Fruit fly (Drosophila melanogaster) whole organism, embryonic: ENCODE results near the gene CG32720.

Experiments used
- ATbp ChIP-seq: fragments of 200-800 bp; sonication (Bioruptor generic); optimal IDR thresholded peaks from 2 replicates; lab custom pipeline; 2017; ENCODE audit warnings: missing biosample characterization, mild to moderate bottlenecking, missing genetic modification characterization, missing genetic modification reagents
- Atf-2 ChIP-seq: fragments of 200-800 bp; sonication (Bioruptor generic); optimal IDR thresholded peaks from 2 replicates; lab custom pipeline; 2016; ENCODE audit warnings: missing biosample characterization, missing genetic modification characterization
- CG10462 ChIP-seq: fragments of 200-800 bp; sonication (Bioruptor generic); optimal IDR thresholded peaks from 2 replicates; lab custom pipeline; 2016; ENCODE audit warnings: missing biosample characterization, missing genetic modification characterization
- CG11247 ChIP-seq: fragments of 200-800 bp; sonication (Bioruptor generic); IDR thresholded peaks from 2 replicates; pipeline ENCODE4 v1.3.6; 2022; ENCODE audit warnings: missing biosample characterization, missing genetic modification characterization
- CG13123 ChIP-seq: fragments of 200-800 bp; sonication (Bioruptor generic); optimal IDR thresholded peaks from 2 replicates; lab custom pipeline; 2016; ENCODE audit warnings: missing biosample characterization, missing genetic modification characterization
- CG15269 ChIP-seq: fragments of 200-800 bp; sonication (Bioruptor generic); optimal IDR thresholded peaks from 2 replicates; lab custom pipeline; 2018; ENCODE audit warnings: missing biosample characterization, mild to moderate bottlenecking, missing genetic modification characterization, moderate library complexity
- CG16779 ChIP-seq: fragments of 200-800 bp; sonication (Bioruptor generic); IDR thresholded peaks from 2 replicates; pipeline ENCODE4 v1.3.6; 2022; ENCODE audit warnings: missing biosample characterization, missing genetic modification characterization
- CG17359 ChIP-seq: fragments of 200-800 bp; sonication (Bioruptor generic); optimal IDR thresholded peaks from 3 replicates; lab custom pipeline; 2018; ENCODE audit warnings: missing biosample characterization, mild to moderate bottlenecking, missing genetic modification characterization, moderate library complexity
- CG1792 ChIP-seq: fragments of 200-800 bp; sonication (Bioruptor generic); optimal IDR thresholded peaks from 2 replicates; lab custom pipeline; 2016; ENCODE audit warnings: missing biosample characterization, missing genetic modification characterization
- CG18619 ChIP-seq: fragments of 200-800 bp; sonication (Bioruptor generic); optimal IDR thresholded peaks from 3 replicates; lab custom pipeline; 2017; ENCODE audit warnings: missing biosample characterization, mild to moderate bottlenecking, missing genetic modification characterization
- CG2712 ChIP-seq: fragments of 200-800 bp; optimal IDR thresholded peaks from 3 replicates; lab custom pipeline; 2019; ENCODE audit warnings: missing biosample characterization, mild to moderate bottlenecking, missing genetic modification characterization, moderate library complexity
- CG31224 ChIP-seq: fragments of 200-800 bp; sonication (Bioruptor generic); IDR thresholded peaks from 2 replicates; pipeline ENCODE4 v1.3.6; 2022; ENCODE audit warnings: missing biosample characterization, missing genetic modification characterization
- CG31365 ChIP-seq: fragments of 200-800 bp; sonication (Bioruptor generic); optimal IDR thresholded peaks from 2 replicates; lab custom pipeline; 2018; ENCODE audit warnings: missing biosample characterization, mild to moderate bottlenecking, missing genetic modification characterization
- CG3838 ChIP-seq: fragments of 200-800 bp; sonication (Bioruptor generic); optimal IDR thresholded peaks from 3 replicates; lab custom pipeline; 2016; ENCODE audit warnings: missing biosample characterization, missing genetic modification characterization
- CG43689 ChIP-seq: fragments of 200-800 bp; sonication (Bioruptor generic); IDR thresholded peaks from 2 replicates; pipeline ENCODE4 v1.3.6; 2022; ENCODE audit warnings: missing biosample characterization, missing genetic modification characterization
- CG6683 ChIP-seq: fragments of 200-800 bp; sonication (Bioruptor generic); optimal IDR thresholded peaks from 2 replicates; lab custom pipeline; 2017; ENCODE audit warnings: missing biosample characterization, mild to moderate bottlenecking, missing genetic modification characterization, missing genetic modification reagents
- CG9876 ChIP-seq: fragments of 200-800 bp; sonication (Bioruptor generic); optimal IDR thresholded peaks from 2 replicates; lab custom pipeline; 2016; ENCODE audit warnings: missing biosample characterization, missing genetic modification characterization
- D19B ChIP-seq: fragments of 200-800 bp; sonication (Bioruptor generic); optimal IDR thresholded peaks from 2 replicates; lab custom pipeline; 2017; ENCODE audit warnings: missing biosample characterization, mild to moderate bottlenecking, missing genetic modification characterization
- Dbx ChIP-seq: fragments of 200-800 bp; sonication (Bioruptor generic); IDR thresholded peaks from 3 replicates; pipeline ENCODE4 v1.3.6; 2022; ENCODE audit warnings: missing biosample characterization, missing genetic modification characterization
- Doc2 ChIP-seq: fragments of 200-800 bp; sonication (Bioruptor generic); IDR thresholded peaks from 2 replicates; pipeline ENCODE4 v1.3.6; 2022; ENCODE audit warnings: missing biosample characterization, missing genetic modification characterization
- Fer2 ChIP-seq: fragments of 200-800 bp; sonication (Bioruptor generic); optimal IDR thresholded peaks from 2 replicates; lab custom pipeline; 2018; ENCODE audit warnings: missing biosample characterization, mild to moderate bottlenecking, missing genetic modification characterization, moderate library complexity
- HLHmδ ChIP-seq: fragments of 200-800 bp; sonication (Bioruptor generic); optimal IDR thresholded peaks from 2 replicates; lab custom pipeline; 2018; ENCODE audit warnings: missing biosample characterization, mild to moderate bottlenecking, missing genetic modification characterization, moderate library complexity
- Hand ChIP-seq: fragments of 200-800 bp; sonication (Bioruptor generic); optimal IDR thresholded peaks from 2 replicates; lab custom pipeline; 2017; ENCODE audit warnings: mild to moderate bottlenecking, missing biosample characterization, missing genetic modification reagents, missing genetic modification characterization
- HmgD ChIP-seq: fragments of 200-800 bp; sonication (Bioruptor generic); optimal IDR thresholded peaks from 3 replicates; lab custom pipeline; 2016; ENCODE audit warnings: missing biosample characterization, missing genetic modification characterization
- HmgZ ChIP-seq: fragments of 200-800 bp; sonication (Bioruptor generic); optimal IDR thresholded peaks from 2 replicates; lab custom pipeline; 2018; ENCODE audit warnings: missing biosample characterization, mild to moderate bottlenecking, missing genetic modification characterization
- Hr39 ChIP-seq: fragments of >200 bp; optimal IDR thresholded peaks from 2 replicates; lab custom pipeline; 2017
- MESR4 ChIP-seq: fragments of 200-800 bp; sonication (Bioruptor generic); optimal IDR thresholded peaks from 2 replicates; lab custom pipeline; 2018; ENCODE audit warnings: missing biosample characterization, mild to moderate bottlenecking, missing genetic modification characterization, moderate library complexity
- MTF-1 ChIP-seq: fragments of 200-800 bp; sonication (Bioruptor generic); optimal IDR thresholded peaks from 2 replicates; lab custom pipeline; 2018; ENCODE audit warnings: missing biosample characterization, mild to moderate bottlenecking, missing genetic modification characterization, borderline replicate concordance
- Pdp1 ChIP-seq, 2 experiments: fragments of 200-800 bp; sonication (Bioruptor generic); optimal IDR thresholded peaks; 3 replicates each; lab custom pipeline; 2016; ENCODE audit warnings: missing biosample characterization in 2 of 2, missing genetic modification characterization in 2 of 2, mild to moderate bottlenecking in 1 of 2, moderate library complexity in 1 of 2
- Six4 ChIP-seq: fragments of 200-800 bp; sonication (Bioruptor generic); optimal IDR thresholded peaks from 2 replicates; lab custom pipeline; 2016; ENCODE audit warnings: missing biosample characterization, missing genetic modification characterization
- ash1 ChIP-seq: fragments of 200-800 bp; sonication (Bioruptor generic); optimal IDR thresholded peaks from 2 replicates; lab custom pipeline; 2018; ENCODE audit warnings: missing biosample characterization, mild to moderate bottlenecking, missing genetic modification characterization
- bigmax ChIP-seq: fragments of 200-800 bp; sonication (Bioruptor generic); optimal IDR thresholded peaks from 2 replicates; lab custom pipeline; 2018; ENCODE audit warnings: missing biosample characterization, mild to moderate bottlenecking, missing genetic modification characterization
- cas ChIP-seq: fragments of 200-800 bp; sonication (Bioruptor generic); IDR thresholded peaks from 2 replicates; pipeline ENCODE4 v1.3.6; 2022; ENCODE audit warnings: missing biosample characterization, missing genetic modification characterization
- chn ChIP-seq: fragments of 200-800 bp; sonication (Bioruptor generic); optimal IDR thresholded peaks from 2 replicates; lab custom pipeline; 2016; ENCODE audit warnings: missing biosample characterization, missing genetic modification characterization
- cwo ChIP-seq: fragments of 200-800 bp; sonication (Bioruptor generic); optimal IDR thresholded peaks from 3 replicates; lab custom pipeline; 2017; ENCODE audit warnings: missing biosample characterization, missing genetic modification characterization, mild to moderate bottlenecking, moderate library complexity, missing genetic modification reagents
- da ChIP-seq: fragments of 200-800 bp; sonication (Bioruptor generic); optimal IDR thresholded peaks from 2 replicates; lab custom pipeline; 2016; ENCODE audit warnings: missing biosample characterization, missing genetic modification characterization
- en ChIP-seq: fragments of 200-800 bp; sonication (Bioruptor generic); optimal IDR thresholded peaks from 2 replicates; lab custom pipeline; 2016; ENCODE audit warnings: missing biosample characterization, missing genetic modification characterization
- exex ChIP-seq: fragments of 200-800 bp; sonication (Bioruptor generic); optimal IDR thresholded peaks from 4 replicates; lab custom pipeline; 2018; ENCODE audit warnings: missing biosample characterization, mild to moderate bottlenecking, missing genetic modification characterization, moderate library complexity
- jigr1 ChIP-seq: fragments of 200-800 bp; sonication (Bioruptor generic); IDR thresholded peaks from 3 replicates; pipeline ENCODE4 v1.3.6; 2022; ENCODE audit warnings: missing biosample characterization, missing genetic modification characterization
- klu ChIP-seq: fragments of 200-800 bp; sonication (Bioruptor generic); IDR thresholded peaks from 2 replicates; pipeline ENCODE4 v1.3.6; 2022; ENCODE audit warnings: missing biosample characterization, missing genetic modification characterization
- kni ChIP-seq: fragments of 200-800 bp; sonication (Bioruptor generic); optimal IDR thresholded peaks from 3 replicates; lab custom pipeline; 2017; ENCODE audit warnings: mild to moderate bottlenecking, missing biosample characterization, missing genetic modification reagents, missing genetic modification characterization
- mam ChIP-seq: fragments of 200-800 bp; sonication (Bioruptor generic); optimal IDR thresholded peaks from 3 replicates; lab custom pipeline; 2016; ENCODE audit warnings: missing biosample characterization, missing genetic modification characterization
- nmo ChIP-seq: fragments of 200-800 bp; sonication (Bioruptor generic); optimal IDR thresholded peaks from 2 replicates; lab custom pipeline; 2018; ENCODE audit warnings: missing biosample characterization, mild to moderate bottlenecking, missing genetic modification characterization, moderate library complexity
- nom ChIP-seq: fragments of 200-800 bp; sonication (Bioruptor generic); optimal IDR thresholded peaks from 2 replicates; lab custom pipeline; 2017; ENCODE audit warnings: missing biosample characterization, missing genetic modification characterization, mild to moderate bottlenecking, moderate library complexity, missing genetic modification reagents
- phol ChIP-seq: fragments of 200-800 bp; sonication (Bioruptor generic); optimal IDR thresholded peaks from 3 replicates; lab custom pipeline; 2018; ENCODE audit warnings: missing biosample characterization, mild to moderate bottlenecking, missing genetic modification characterization, moderate library complexity
- run ChIP-seq: fragments of 200-800 bp; sonication (Bioruptor generic); optimal IDR thresholded peaks from 3 replicates; lab custom pipeline; 2018; ENCODE audit warnings: missing biosample characterization, mild to moderate bottlenecking, missing genetic modification characterization
- seq ChIP-seq: fragments of 200-800 bp; sonication (Bioruptor generic); IDR thresholded peaks from 2 replicates; pipeline ENCODE4 v1.3.6; 2022; ENCODE audit warnings: missing biosample characterization, missing genetic modification characterization
- sim ChIP-seq: fragments of 200-800 bp; sonication (Bioruptor generic); IDR thresholded peaks from 2 replicates; pipeline ENCODE4 v1.3.6; 2022; ENCODE audit warnings: missing biosample characterization, missing genetic modification characterization
- sima ChIP-seq: fragments of 200-800 bp; sonication (Bioruptor generic); optimal IDR thresholded peaks from 2 replicates; lab custom pipeline; 2016; ENCODE audit warnings: missing biosample characterization, missing genetic modification characterization
- slp2 ChIP-seq: fragments of 200-800 bp; sonication (Bioruptor generic); optimal IDR thresholded peaks from 2 replicates; lab custom pipeline; 2016; ENCODE audit warnings: missing biosample characterization, missing genetic modification characterization
- sr ChIP-seq: fragments of 200-800 bp; sonication (Bioruptor generic); IDR thresholded peaks from 3 replicates; pipeline ENCODE4 v1.3.6; 2022; ENCODE audit warnings: missing biosample characterization, missing genetic modification characterization
- tup ChIP-seq: fragments of 200-800 bp; sonication (Bioruptor generic); optimal IDR thresholded peaks from 2 replicates; lab custom pipeline; 2016; ENCODE audit warnings: missing biosample characterization, mild to moderate bottlenecking, missing genetic modification characterization, moderate library complexity
- vfl ChIP-seq: fragments of 200-800 bp; sonication (Bioruptor generic); optimal IDR thresholded peaks from 2 replicates; lab custom pipeline; 2016; ENCODE audit warnings: missing biosample characterization, missing genetic modification characterization

Gene CG32720

dm6 chrX:7571200-7571599, 34.4 kb upstream of the CG32720 start (continued):
- TF ChIP-seq CG13123 (GFP tag; lab: Kevin White, UChicago): no peak
- peak; percentile 43 for TF ChIP-seq ATbp (GFP tag; lab: Kevin White, UChicago)
- TF ChIP-seq mam (GFP tag; lab: Kevin White, UChicago): no peak
- no peak for TF ChIP-seq MESR4
- TF ChIP-seq CG6683 (GFP tag; lab: Kevin White, UChicago): no peak
- TF ChIP-seq sima (GFP tag; lab: Kevin White, UChicago): no peak
- TF ChIP-seq Atf-2 (GFP tag; lab: Kevin White, UChicago): no peak
- no peak for TF ChIP-seq Fer2
- TF ChIP-seq HLHmδ (GFP tag; lab: Kevin White, UChicago): no peak
- TF ChIP-seq nmo: peak; percentile 60
- TF ChIP-seq exex (tag; lab: Kevin White, UChicago): no peak
- TF ChIP-seq CG31365 (tag; lab: Kevin White, UChicago): no peak
- TF ChIP-seq CG43689 (GFP tag; lab: Robert Waterston, UW): no peak
- TF ChIP-seq ash1: no peak
- no peak for TF ChIP-seq CG18619 (GFP tag; lab: Kevin White, UChicago)
- no peak for TF ChIP-seq kni
- no peak for TF ChIP-seq Hr39 (lab: Kevin White, UChicago)
- TF ChIP-seq vfl (GFP tag; lab: Kevin White, UChicago): no peak
- TF ChIP-seq Pdp1 (GFP tag; optimal IDR thresholded peaks at IDR 0.05; lab: Kevin White, UChicago): peak in 1 of 2 experiments; percentile 40
- no peak for TF ChIP-seq Six4 (GFP tag; lab: Kevin White, UChicago)
- no peak for TF ChIP-seq chn
- no peak for TF ChIP-seq HmgD (GFP tag; lab: Kevin White, UChicago)
- peak; percentile 77 for TF ChIP-seq CG2712 (tag; lab: Kevin White, UChicago)
- TF ChIP-seq D19B (GFP tag; lab: Kevin White, UChicago): no peak
- peak; percentile 47 for TF ChIP-seq CG17359
- TF ChIP-seq phol (tag; lab: Kevin White, UChicago): peak; percentile 64
- no peak for TF ChIP-seq tup (GFP tag; lab: Kevin White, UChicago)
- no peak for TF ChIP-seq CG3838
- no peak for TF ChIP-seq bigmax (GFP tag; lab: Kevin White, UChicago)
- TF ChIP-seq klu (GFP tag; lab: Robert Waterston, UW): no peak
- TF ChIP-seq cas (GFP tag; lab: Robert Waterston, UW): no peak
- no peak for TF ChIP-seq Doc2 (GFP tag; lab: Robert Waterston, UW)
- no peak for TF ChIP-seq CG11247 (GFP tag; lab: Robert Waterston, UW)
- TF ChIP-seq CG31224 (GFP tag; lab: Robert Waterston, UW): no peak
- no peak for TF ChIP-seq sim (GFP tag; lab: Robert Waterston, UW)
- no peak for TF ChIP-seq CG15269 (tag; lab: Kevin White, UChicago)
- no peak for TF ChIP-seq slp2 (GFP tag; lab: Kevin White, UChicago)
- no peak for TF ChIP-seq nom (GFP tag; lab: Kevin White, UChicago)
- TF ChIP-seq da (GFP tag; lab: Kevin White, UChicago): no peak
- no peak for TF ChIP-seq CG10462 (GFP tag; lab: Kevin White, UChicago)
- no peak for TF ChIP-seq CG9876 (GFP tag; lab: Kevin White, UChicago)
- no peak for TF ChIP-seq Hand (GFP tag; lab: Kevin White, UChicago)
- TF ChIP-seq run (tag; lab: Kevin White, UChicago): no peak
- TF ChIP-seq MTF-1 (GFP tag; lab: Kevin White, UChicago): no peak
- TF ChIP-seq jigr1 (GFP tag; lab: Robert Waterston, UW): no peak
- no peak for TF ChIP-seq en (GFP tag; lab: Kevin White, UChicago)
- no peak for TF ChIP-seq CG1792 (GFP tag; lab: Kevin White, UChicago)
- no peak for TF ChIP-seq cwo (GFP tag; lab: Kevin White, UChicago)
- no peak for TF ChIP-seq Dbx
- TF ChIP-seq seq: no peak
- no peak for TF ChIP-seq HmgZ (tag; lab: Kevin White, UChicago)
- TF ChIP-seq sr: no peak
- TF ChIP-seq CG16779 (GFP tag; lab: Robert Waterston, UW): no peak
